Worm (Caenorhabditis elegans) whole organism, L4/young adult: ENCODE measurements around the gene Y39A1A.24.

ENCODE experiments used
- W03F9.2 ChIP-seq: fragments of 150-350 bp; optimal IDR thresholded peaks from 2 replicates; lab custom pipeline; 2014; ENCODE audit warnings: missing biosample characterization, missing genetic modification characterization
- dao-5 ChIP-seq: sonication (generic microtip); optimal IDR thresholded peaks from 2 replicates; lab custom pipeline; 2016; ENCODE audit warnings: missing genotype, missing genetic modification characterization, moderate library complexity, missing compliant biosample characterization

ce11 chrIII:10654718-10655117, 42.3 kb downstream of the Y39A1A.24 start, which contains the start of gene cnt-2:
- TF ChIP-seq dao-5 (tag; lab: Kevin White, UChicago) (no peak), W03F9.2 (tag; lab: Kevin White, UChicago) (no peak)
